Worm (Caenorhabditis elegans) whole organism, young adult: ENCODE data around the gene F17C11.4.

Experiments used
- B0336.3 ChIP-seq: fragments of 200-800 bp; sonication (Bioruptor generic); IDR thresholded peaks from 2 replicates; pipeline ENCODE4 v1.3.6; 2022; ENCODE audit warnings: missing genetic modification characterization, missing compliant biosample characterization
- F37B4.10 ChIP-seq: fragments of 200-800 bp; sonication (Bioruptor generic); IDR thresholded peaks from 2 replicates; pipeline ENCODE4 v1.3.6; 2022; ENCODE audit warnings: missing genetic modification characterization, missing compliant biosample characterization
- K12H6.12 ChIP-seq: fragments of 200-800 bp; sonication (Bioruptor generic); optimal IDR thresholded peaks from 2 replicates; lab custom pipeline; 2018; ENCODE audit warnings: mild to moderate bottlenecking, missing genetic modification characterization, missing compliant biosample characterization

DNA sequence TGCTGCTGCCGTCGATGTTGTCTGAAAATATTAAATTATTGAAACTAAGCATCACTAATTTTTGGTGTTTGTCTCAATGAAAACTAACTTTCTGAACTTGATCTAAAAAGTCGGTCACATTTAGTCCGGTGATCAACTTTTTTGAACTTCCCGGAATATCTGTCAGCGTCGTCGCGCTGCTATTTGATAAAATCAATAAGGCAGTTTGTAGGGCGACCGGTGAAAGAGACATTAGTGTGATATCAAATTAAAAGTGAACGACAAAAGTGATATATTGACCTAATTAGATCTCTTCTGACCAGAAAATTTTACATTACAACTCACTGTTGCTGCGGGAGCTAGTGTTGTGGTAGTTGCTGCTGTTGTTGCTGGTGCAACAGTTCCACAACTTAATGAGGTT, 19.3 kb downstream of the F17C11.4 start:
- no peak for TF ChIP-seq F37B4.10
- no peak for TF ChIP-seq K12H6.12 (tag; lab: Kevin White, UChicago)
- TF ChIP-seq B0336.3 = no peak
